Worm (Caenorhabditis elegans) whole organism, early embryonic: Measurements from ENCODE around the gene srz-75.
"Not testable (repeated sequence)": the region's sequence is repeated elsewhere in the genome, so short reads cannot be mapped to it uniquely, and the experiment has no call there.

Experiments used
- B0310.2 ChIP-seq: sonication (generic microtip); optimal IDR thresholded peaks from 2 replicates; lab custom pipeline; 2016; ENCODE audit warnings: mild to moderate bottlenecking, missing genetic modification characterization, missing compliant biosample characterization
- F13C5.2 ChIP-seq: sonication (generic microtip); optimal IDR thresholded peaks from 2 replicates; lab custom pipeline; 2017; ENCODE audit warnings: mild to moderate bottlenecking, missing genetic modification characterization, inconsistent platforms, missing compliant biosample characterization
- aly-1 ChIP-seq: sonication (generic microtip); optimal IDR thresholded peaks from 2 replicates; lab custom pipeline; 2016; ENCODE audit warnings: missing genetic modification characterization, missing compliant biosample characterization
- ama-1 ChIP-seq: fragments of 150-350 bp; optimal IDR thresholded peaks from 2 replicates; lab custom pipeline; 2014
- ceh-13 ChIP-seq: fragments of 200-800 bp; sonication (Bioruptor generic); optimal IDR thresholded peaks from 2 replicates; lab custom pipeline; 2018; ENCODE audit warnings: mild to moderate bottlenecking, missing genetic modification characterization, missing compliant biosample characterization
- ceh-36 ChIP-seq: sonication (generic microtip); optimal IDR thresholded peaks from 2 replicates; lab custom pipeline; 2016; ENCODE audit warnings: missing genetic modification characterization, inconsistent platforms, missing compliant biosample characterization
- ets-7 ChIP-seq: sonication (generic microtip); optimal IDR thresholded peaks from 2 replicates; lab custom pipeline; 2016; ENCODE audit warnings: missing genotype, missing genetic modification characterization, missing compliant biosample characterization
- flt-1 ChIP-seq: fragments of 200-800 bp; sonication (Bioruptor generic); IDR thresholded peaks from 2 replicates; pipeline ENCODE4 v1.3.6; 2022; ENCODE audit warnings: missing genetic modification characterization, missing compliant biosample characterization
- hmbx-1 ChIP-seq: sonication (generic microtip); optimal IDR thresholded peaks from 2 replicates; lab custom pipeline; 2016; ENCODE audit warnings: mild to moderate bottlenecking, missing genetic modification characterization, missing compliant biosample characterization
- hmg-4 ChIP-seq: fragments of 200-800 bp; sonication (Bioruptor generic); optimal IDR thresholded peaks from 2 replicates; lab custom pipeline; 2018; ENCODE audit warnings: mild to moderate bottlenecking, missing genetic modification characterization, missing compliant biosample characterization
- hnd-1 ChIP-seq: sonication (generic microtip); optimal IDR thresholded peaks from 2 replicates; lab custom pipeline; 2016; ENCODE audit warnings: missing genetic modification characterization, missing compliant biosample characterization
- pes-1 ChIP-seq: fragments of 200-800 bp; sonication (Bioruptor generic); IDR thresholded peaks from 2 replicates; pipeline ENCODE4 v1.3.6; 2022; ENCODE audit warnings: missing genetic modification reagents, missing genetic modification characterization, missing compliant biosample characterization
- scrt-1 ChIP-seq: fragments of 200-800 bp; sonication (Bioruptor generic); IDR thresholded peaks from 2 replicates; pipeline ENCODE4 v1.3.6; 2022; ENCODE audit warnings: missing genetic modification characterization, missing compliant biosample characterization
- sea-1 ChIP-seq: fragments of 200-800 bp; sonication (Bioruptor generic); conservative IDR thresholded peaks from 2 replicates; pipeline ENCODE4 v1.3.6; 2022; ENCODE audit warnings: missing genetic modification characterization, missing compliant biosample characterization
- tbx-11 ChIP-seq: fragments of 200-800 bp; sonication (Bioruptor generic); IDR thresholded peaks from 2 replicates; pipeline ENCODE4 v1.3.6; 2022; ENCODE audit warnings: missing genetic modification characterization, missing compliant biosample characterization
- tbx-37 ChIP-seq: fragments of 200-800 bp; sonication (Bioruptor generic); conservative IDR thresholded peaks from 2 replicates; pipeline ENCODE4 v1.3.6; 2022; ENCODE audit warnings: missing genetic modification reagents, missing genetic modification characterization, missing compliant biosample characterization
- tra-4 ChIP-seq: sonication (generic microtip); optimal IDR thresholded peaks from 2 replicates; lab custom pipeline; 2017; ENCODE audit warnings: missing genetic modification characterization, missing compliant biosample characterization

The srz-75 gene

DNA sequence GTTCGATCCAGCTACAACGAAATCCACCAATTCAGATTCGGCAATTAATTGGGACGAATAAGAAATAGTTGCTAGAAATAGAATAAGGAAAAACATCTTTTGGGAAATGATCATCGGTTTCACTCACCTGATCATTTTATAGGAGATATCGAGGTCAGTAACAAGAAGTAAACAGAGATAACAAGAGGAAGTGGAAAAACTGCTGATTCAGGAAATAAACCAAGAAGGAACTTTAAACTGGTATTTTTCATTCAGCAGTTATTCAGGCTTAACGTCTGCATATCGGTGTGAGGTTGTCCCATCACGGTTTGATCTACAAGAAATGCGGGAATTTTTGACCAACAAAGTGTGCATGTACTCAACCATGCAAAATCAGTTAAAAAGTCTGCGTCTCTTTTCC lies 37.9 kb upstream of the srz-75 start, which contains the start of gene K03D3.2:
K03D3.2 (minus strand) TSS at position 101 of the 400 bp plus-strand sequence.
- TF ChIP-seq B0310.2 (tag; lab: Kevin White, UChicago), result no peak
- no peak for TF ChIP-seq hnd-1 (tag; lab: Kevin White, UChicago)
- TF ChIP-seq ceh-36 (tag; lab: Kevin White, UChicago), result no peak
- TF ChIP-seq ama-1 (lab: Kevin White, UChicago), result no peak
- TF ChIP-seq tbx-11 (GFP tag; lab: Robert Waterston, UW), result no peak
- TF ChIP-seq pes-1 (GFP tag; lab: Robert Waterston, UW), result no peak
- TF ChIP-seq ceh-13 (GFP tag; lab: Kevin White, UChicago), result no peak
- TF ChIP-seq sea-1 (GFP tag; lab: Robert Waterston, UW), result no peak
- TF ChIP-seq flt-1, result no peak
- no peak for TF ChIP-seq tra-4 (tag; lab: Kevin White, UChicago)
- no peak for TF ChIP-seq tbx-37 (GFP tag; lab: Robert Waterston, UW)
- TF ChIP-seq hmbx-1 (tag; lab: Kevin White, UChicago), result no peak

- TF ChIP-seq ceh-13 (GFP tag; lab: Kevin White, UChicago) (no peak), hnd-1 (tag; lab: Kevin White, UChicago) (no peak), ama-1 (lab: Kevin White, UChicago) (no peak), sea-1 (GFP tag; lab: Robert Waterston, UW) (no peak), flt-1 (no peak), ets-7 (tag; lab: Kevin White, UChicago) (no peak), tbx-37 (GFP tag; lab: Robert Waterston, UW) (no peak), B0310.2 (tag; lab: Kevin White, UChicago) (no peak), tra-4 (tag; lab: Kevin White, UChicago) (no peak), tbx-11 (GFP tag; lab: Robert Waterston, UW) (no peak), ceh-36 (tag; lab: Kevin White, UChicago) (no peak), pes-1 (GFP tag; lab: Robert Waterston, UW) (no peak)
Observed at ce11 chrIV:16324589-16324988, 33.9 kb upstream of the srz-75 start, which contains the start of gene srz-105. srz-105 (plus strand) TSS chrIV:16324889.

DNA sequence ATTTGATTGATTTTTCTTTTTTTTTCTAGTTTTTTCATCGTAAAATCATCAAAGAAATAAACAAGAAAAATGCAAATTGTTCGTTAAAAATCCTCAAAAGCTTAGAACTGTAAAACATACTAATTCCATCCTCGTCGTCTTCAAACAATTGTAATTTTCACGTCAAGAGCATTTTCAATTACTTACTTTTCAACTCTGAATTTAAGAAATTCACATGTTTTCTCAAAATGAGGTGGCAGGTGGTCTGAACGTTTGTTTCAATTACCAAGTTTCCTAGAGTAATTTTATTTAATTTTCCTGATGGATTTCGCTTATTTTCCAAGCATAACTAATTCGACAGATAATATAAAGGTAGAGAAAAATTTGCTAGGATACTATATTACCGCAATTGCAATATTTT lies 32.7 kb upstream of the srz-75 start, which contains the start of gene srz-104:
srz-104 (plus strand) TSS at position 301 of the 400 bp plus-strand sequence.
- no peak for TF ChIP-seq ama-1 (lab: Kevin White, UChicago)
- no peak for TF ChIP-seq hmbx-1 (tag; lab: Kevin White, UChicago)
- TF ChIP-seq tbx-37 (GFP tag; lab: Robert Waterston, UW), result no peak
- no peak for TF ChIP-seq F13C5.2
- no peak for TF ChIP-seq B0310.2 (tag; lab: Kevin White, UChicago)
- no peak for TF ChIP-seq aly-1 (tag; lab: Kevin White, UChicago)
- TF ChIP-seq scrt-1, result no peak
- TF ChIP-seq tbx-11 (GFP tag; lab: Robert Waterston, UW), result no peak
- no peak for TF ChIP-seq hmg-4
- TF ChIP-seq flt-1, result no peak
- TF ChIP-seq sea-1 (GFP tag; lab: Robert Waterston, UW), result no peak

DNA sequence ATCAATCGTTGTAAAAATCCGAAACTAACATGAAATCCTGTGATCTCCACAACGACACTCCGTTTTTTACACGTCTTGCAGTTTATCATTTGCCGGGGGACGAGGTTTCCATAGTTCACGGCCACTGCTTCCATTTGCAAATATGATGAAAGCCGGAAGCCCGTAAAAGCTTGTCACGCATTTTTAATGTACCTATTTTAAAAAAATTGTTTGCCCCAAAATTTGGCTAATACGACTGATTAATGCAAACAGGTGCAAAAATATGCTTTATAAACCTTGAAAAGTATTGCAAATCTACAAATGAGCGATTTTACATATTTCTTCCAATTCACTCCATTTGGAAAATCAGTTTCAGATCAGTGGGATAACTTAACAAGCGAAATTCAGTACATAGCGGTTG lies 30.2 kb upstream of the srz-75 start, which contains the start of gene srz-61:
srz-61 (plus strand) TSS at position 301 of the 400 bp plus-strand sequence.
- TF ChIP-seq hmbx-1 (tag; lab: Kevin White, UChicago), result no peak
- no peak for TF ChIP-seq ceh-36 (tag; lab: Kevin White, UChicago)
- no peak for TF ChIP-seq tbx-11 (GFP tag; lab: Robert Waterston, UW)
- TF ChIP-seq scrt-1, result no peak
- no peak for TF ChIP-seq tbx-37 (GFP tag; lab: Robert Waterston, UW)
- no peak for TF ChIP-seq B0310.2 (tag; lab: Kevin White, UChicago)
- no peak for TF ChIP-seq ama-1 (lab: Kevin White, UChicago)
- TF ChIP-seq F13C5.2, result no peak
- no peak for TF ChIP-seq sea-1 (GFP tag; lab: Robert Waterston, UW)
- no peak for TF ChIP-seq ets-7 (tag; lab: Kevin White, UChicago)
- no peak for TF ChIP-seq ceh-13 (GFP tag; lab: Kevin White, UChicago)
- TF ChIP-seq hnd-1 (tag; lab: Kevin White, UChicago), result no peak

DNA sequence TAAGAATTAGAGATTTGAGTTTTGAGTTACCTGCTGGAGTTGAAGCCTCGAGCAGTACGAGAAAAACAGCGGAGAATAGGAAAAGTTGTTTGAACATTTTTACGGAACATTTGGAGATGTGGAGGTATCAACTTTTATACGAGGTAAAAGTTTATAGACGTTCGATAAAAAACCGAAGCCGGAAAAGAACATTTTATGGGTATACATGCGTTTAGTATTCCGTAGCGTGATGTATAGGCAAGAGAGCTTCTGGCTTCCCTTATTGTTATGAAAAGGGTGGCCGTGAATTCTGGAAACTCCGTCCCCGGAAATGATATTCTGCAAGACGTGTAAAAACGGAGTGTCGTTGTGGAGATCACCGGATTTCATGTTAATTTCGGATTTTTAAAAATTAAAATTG lies 29.8 kb upstream of the srz-75 start, which contains the start of gene K03D3.5:
K03D3.5 (minus strand) TSS at position 101 of the 400 bp plus-strand sequence.
- TF ChIP-seq flt-1, result no peak
- TF ChIP-seq tra-4 (tag; lab: Kevin White, UChicago), result no peak
- TF ChIP-seq sea-1 (GFP tag; lab: Robert Waterston, UW), result no peak
- TF ChIP-seq B0310.2 (tag; lab: Kevin White, UChicago), result no peak
- TF ChIP-seq tbx-11 (GFP tag; lab: Robert Waterston, UW), result no peak
- no peak for TF ChIP-seq hnd-1 (tag; lab: Kevin White, UChicago)

- no peak for TF ChIP-seq hmbx-1 (tag; lab: Kevin White, UChicago)
- no peak for TF ChIP-seq ama-1 (lab: Kevin White, UChicago)
- TF ChIP-seq hmg-4, result no peak
- TF ChIP-seq hnd-1 (tag; lab: Kevin White, UChicago), result no peak
- TF ChIP-seq flt-1, result no peak
- TF ChIP-seq pes-1 (GFP tag; lab: Robert Waterston, UW), result no peak
- TF ChIP-seq tra-4 (tag; lab: Kevin White, UChicago), result no peak
- no peak for TF ChIP-seq sea-1 (GFP tag; lab: Robert Waterston, UW)
- TF ChIP-seq B0310.2 (tag; lab: Kevin White, UChicago), result no peak
- no peak for TF ChIP-seq F13C5.2
- TF ChIP-seq ceh-13 (GFP tag; lab: Kevin White, UChicago), result no peak
- TF ChIP-seq ceh-36 (tag; lab: Kevin White, UChicago), result no peak
- TF ChIP-seq aly-1 (tag; lab: Kevin White, UChicago), result no peak
Observed at ce11 chrIV:16310103-16310502, 19.5 kb upstream of the srz-75 start.

ce11 chrIV:16307925-16308324 lies 17.3 kb upstream of the srz-75 start, which contains the start of gene rac-2:
rac-2 (plus strand) TSS chrIV:16308225.
- TF ChIP-seq hnd-1 (tag; lab: Kevin White, UChicago); ama-1 (lab: Kevin White, UChicago); pes-1 (GFP tag; lab: Robert Waterston, UW): not testable (repeated sequence)
